Worm (Caenorhabditis elegans): ENCODE results near the gene srw-137.
"Not testable (repeated sequence)": the region's sequence is repeated elsewhere in the genome, so short reads cannot be mapped to it uniquely, and the experiment has no call there.

The srw-137 gene

ce11 chrV:2979978-2980377, 36.2 kb upstream of the srw-137 start, which contains the start of gene srw-118:
Gene srw-118 (minus strand): TSS chrV:2980078.
- TF ChIP-seq spr-1 (tag; optimal IDR thresholded peaks at IDR 0.05) (no peak), aha-1 (tag) (peak; percentile 28), unc-39 (tag; optimal IDR thresholded peaks at IDR 0.05) (no peak)

- TF ChIP-seq ceh-62 (tag; optimal IDR thresholded peaks at IDR 0.05) = no peak
- TF ChIP-seq attf-4 (tag; optimal IDR thresholded peaks at IDR 0.05) = no peak
- TF ChIP-seq aha-1 (tag) = no peak
- TF ChIP-seq ceh-44 (GFP tag; IDR thresholded peaks at IDR 0.05) = no peak
- TF ChIP-seq nhr-111 (GFP tag; optimal IDR thresholded peaks at IDR 0.05) = no peak
- TF ChIP-seq nhr-10 (tag; optimal IDR thresholded peaks at IDR 0.05) = no peak
- TF ChIP-seq F26F4.8 (GFP tag; conservative IDR thresholded peaks at IDR 0.05) = no peak
Observed at ce11 chrV:2976287-2976686, 32.5 kb upstream of the srw-137 start, which contains the start of gene srw-124. Gene srw-124 (plus strand): TSS chrV:2976587.

ce11 chrV:2975285-2975684, 31.5 kb upstream of the srw-137 start, which contains the start of gene srw-123:
Gene srw-123 (minus strand): TSS chrV:2975385.
- TF ChIP-seq nhr-6 (tag; optimal IDR thresholded peaks at IDR 0.05); dpl-1 (GFP tag; optimal IDR thresholded peaks at IDR 0.05); lin-1 (GFP tag; IDR thresholded peaks at IDR 0.05): not testable (repeated sequence)

- no peak for TF ChIP-seq Y5F2A.4 (GFP tag; optimal IDR thresholded peaks at IDR 0.05)
- no peak for TF ChIP-seq gei-8 (GFP tag; optimal IDR thresholded peaks at IDR 0.05)
- TF ChIP-seq aha-1 (tag) = peak; percentile 91
- no peak for TF ChIP-seq egl-27 (tag; optimal IDR thresholded peaks at IDR 0.05)
- TF ChIP-seq snpc-1.2 (GFP tag; IDR thresholded peaks at IDR 0.05) = 0 out of 2 replicates have a peak, but pooled peaks have one; percentile 19
- TF ChIP-seq Y48G9A.11 (GFP tag; IDR thresholded peaks at IDR 0.05) = 0 out of 2 replicates have a peak, but pooled peaks have one; percentile 54
Observed at ce11 chrV:2971307-2971999, 27.7 kb upstream of the srw-137 start, which contains the start of gene srw-129. Gene srw-129 (plus strand): TSS chrV:2971949.

- no peak for TF ChIP-seq duxl-1 (tag; optimal IDR thresholded peaks at IDR 0.05; ENCODE audit: poor library complexity)
- no peak for TF ChIP-seq nhr-77 (tag; optimal IDR thresholded peaks at IDR 0.05)
- TF ChIP-seq aha-1 (tag) = no peak
- no peak for TF ChIP-seq ceh-44 (GFP tag; IDR thresholded peaks at IDR 0.05)
- TF ChIP-seq dmd-6 (GFP tag; IDR thresholded peaks at IDR 0.05) = no peak
- TF ChIP-seq nhr-25 (tag; optimal IDR thresholded peaks at IDR 0.05; ENCODE audit: borderline replicate concordance, insufficient read depth) = no peak
- TF ChIP-seq madf-9 (GFP tag; conservative IDR thresholded peaks at IDR 0.05) = no peak
- TF ChIP-seq dmd-8 (GFP tag; IDR thresholded peaks at IDR 0.05) = no peak
- no peak for TF ChIP-seq lir-3 (tag; optimal IDR thresholded peaks at IDR 0.05)
- TF ChIP-seq zip-11 (GFP tag; IDR thresholded peaks at IDR 0.05) = no peak
- TF ChIP-seq nhr-10 (tag; optimal IDR thresholded peaks at IDR 0.05) = no peak
- TF ChIP-seq nhr-102 (tag; optimal IDR thresholded peaks at IDR 0.05) = no peak
Observed at ce11 chrV:2964786-2965185, 21.0 kb upstream of the srw-137 start, which contains the start of gene srh-88. Gene srh-88 (minus strand): TSS chrV:2964886.

ce11 chrV:2962960-2963359, 19.2 kb upstream of the srw-137 start, which contains the start of gene srw-138:
Gene srw-138 (minus strand): TSS chrV:2963060.
- TF ChIP-seq nhr-41 (GFP tag; IDR thresholded peaks at IDR 0.05) (no peak), aha-1 (tag) (peak; percentile 40), unc-62 (GFP tag; optimal IDR thresholded peaks at IDR 0.05 in 1 of 2) (peak in 1 of 2 experiments; percentile 60), unc-62 (tag; optimal IDR thresholded peaks at IDR 0.05) (no peak), zip-2 (tag; optimal IDR thresholded peaks at IDR 0.05) (no peak), cey-2 (tag; optimal IDR thresholded peaks at IDR 0.05; ENCODE audit: borderline replicate concordance, insufficient read depth) (no peak)

All from whole organism, L4 larva.